Fruit fly (Drosophila melanogaster) whole organism: Measurements from ENCODE around the gene CG14367.

Experiments used
- CG8478 ChIP-seq: fragments of >200 bp; optimal IDR thresholded peaks from 2 replicates; lab custom pipeline; 2018; ENCODE audit warnings: inconsistent platforms
- EcR ChIP-seq, 2 experiments: fragments of >200 bp; optimal IDR thresholded peaks; 2 replicates each; lab custom pipeline; 2017; ENCODE audit warnings: missing biosample characterization in 2 of 2, missing genetic modification characterization in 2 of 2, missing genetic modification reagents in 2 of 2
- psq ChIP-seq: fragments of >200 bp; optimal IDR thresholded peaks from 2 replicates; lab custom pipeline; 2017
- usp ChIP-seq: fragments of >200 bp; optimal IDR thresholded peaks from 2 replicates; lab custom pipeline; 2017; ENCODE audit warnings: missing biosample characterization, missing genetic modification characterization, mixed read lengths

DNA sequence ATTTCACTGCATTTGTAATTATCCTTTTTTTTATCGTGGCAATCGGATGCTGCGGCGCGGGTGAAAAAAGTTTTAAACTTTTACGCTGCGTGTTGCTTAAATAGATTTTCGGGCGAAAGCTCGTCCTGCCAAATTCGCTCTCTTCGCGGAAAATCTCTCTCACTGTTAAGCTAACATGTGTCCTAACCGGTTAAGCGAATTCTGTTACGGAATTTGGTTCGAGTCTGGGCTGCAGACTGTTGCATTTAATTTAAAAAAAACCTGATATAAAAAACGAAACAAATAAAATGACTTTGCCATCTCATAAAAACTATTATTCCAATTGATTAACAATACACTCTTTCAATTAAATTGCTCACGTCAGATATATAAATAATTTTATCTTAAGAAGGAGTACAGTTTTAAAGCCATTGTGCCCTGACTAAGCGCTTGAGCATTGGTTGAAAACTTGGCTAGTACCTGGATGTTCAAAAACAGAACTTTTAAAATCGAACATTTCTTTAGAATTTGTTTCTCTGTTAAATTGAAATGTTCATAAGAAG lies 19.3 kb upstream of the CG14367 start, which contains the start of gene Task6:
- no peak for TF ChIP-seq psq
- no peak for TF ChIP-seq EcR (GFP tag; optimal IDR thresholded peaks at IDR 0.05; lab: Kevin White, UChicago)
- no peak for TF ChIP-seq CG8478 (lab: Kevin White, UChicago)
- TF ChIP-seq usp (GFP tag; lab: Kevin White, UChicago), result no peak
